Worm (Caenorhabditis elegans): ENCODE measurements around the gene F44E7.3.

DNA sequence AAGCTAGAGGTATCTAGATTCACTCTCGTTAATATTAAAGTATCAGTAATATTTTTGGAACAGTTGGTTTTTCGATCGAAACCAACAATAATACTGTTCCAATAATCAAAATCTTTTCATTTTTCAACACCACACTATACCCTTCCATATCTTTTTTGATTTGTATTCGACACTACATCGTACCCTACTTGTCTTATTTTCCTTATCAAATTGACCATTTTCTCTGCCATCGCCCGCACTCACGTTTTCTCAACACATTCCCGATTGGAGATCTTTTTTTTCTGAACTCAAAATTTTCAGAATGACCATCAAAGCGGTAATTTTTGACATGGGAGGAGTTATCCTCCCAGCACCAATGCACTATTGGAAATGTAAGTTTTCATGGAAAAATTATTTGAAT lies 24.2 kb upstream of the F44E7.3 start, which contains the start of gene acds-10:
- no peak for TF ChIP-seq ref-1 (GFP tag; conservative IDR thresholded peaks at IDR 0.05)
- TF ChIP-seq T22C8.4 (GFP tag; IDR thresholded peaks at IDR 0.05) = no peak
- TF ChIP-seq med-1 (GFP tag; optimal IDR thresholded peaks at IDR 0.05; ENCODE audit: insufficient read depth) = no peak
- no peak for TF ChIP-seq ztf-23 (GFP tag; IDR thresholded peaks at IDR 0.05)
- TF ChIP-seq flt-1 (GFP tag; IDR thresholded peaks at IDR 0.05) = no peak
- no peak for TF ChIP-seq ztf-29 (GFP tag; IDR thresholded peaks at IDR 0.05)
- TF ChIP-seq cog-1 (tag; optimal IDR thresholded peaks at IDR 0.05) = no peak
